Worm (Caenorhabditis elegans) whole organism, L1 larva: ENCODE data around the gene osm-3.

Experiments used
- aha-1 ChIP-seq: fragments of 150-350 bp; optimal IDR thresholded peaks from 2 replicates; lab custom pipeline; 2014; ENCODE audit warnings: missing biosample characterization, missing genetic modification characterization
- aly-2 ChIP-seq: fragments of 150-350 bp; optimal IDR thresholded peaks from 2 replicates; lab custom pipeline; 2014; ENCODE audit warnings: missing biosample characterization, missing genetic modification characterization
- ama-1 ChIP-seq: fragments of 150-350 bp; optimal IDR thresholded peaks from 2 replicates; lab custom pipeline; 2014
- ceh-63 ChIP-seq: fragments of 200-800 bp; sonication (Bioruptor generic); optimal IDR thresholded peaks from 2 replicates; lab custom pipeline; 2018; ENCODE audit warnings: mild to moderate bottlenecking, missing genetic modification characterization, missing compliant biosample characterization
- ces-1 ChIP-seq: fragments of 150-350 bp; optimal IDR thresholded peaks from 2 replicates; lab custom pipeline; 2014; ENCODE audit warnings: missing biosample characterization, missing genetic modification reagents, missing genetic modification characterization
- dsc-1 ChIP-seq: sonication (generic microtip); optimal IDR thresholded peaks from 2 replicates; lab custom pipeline; 2016; ENCODE audit warnings: mild to moderate bottlenecking, missing genetic modification characterization, missing compliant biosample characterization
- efl-1 ChIP-seq, 4 experiments: fragments of 150-350 bp; optimal IDR thresholded peaks in 3 of 4; peaks in 1 of 4; 1 replicate in 1 of 4; 2 replicates in 3 of 4; lab custom pipeline; 2014; ENCODE audit warnings: missing biosample characterization in 2 of 4, missing genetic modification characterization in 2 of 4, missing genetic modification reagents in 2 of 4
- egl-13 ChIP-seq: sonication (generic microtip); optimal IDR thresholded peaks from 2 replicates; lab custom pipeline; 2016; ENCODE audit warnings: missing genotype, missing genetic modification reagents, missing genetic modification characterization, missing compliant biosample characterization
- egl-27 ChIP-seq, 2 experiments: fragments of 150-350 bp in 1 of 2; sonication (generic microtip); optimal IDR thresholded peaks; 3 replicates each; lab custom pipeline; 2017 to 2018; ENCODE audit warnings: missing biosample characterization in 2 of 2, missing genetic modification characterization in 2 of 2, missing genetic modification reagents in 2 of 2
- elt-2 ChIP-seq: sonication (generic microtip); optimal IDR thresholded peaks from 2 replicates; lab custom pipeline; 2016; ENCODE audit warnings: missing genetic modification characterization, mild to moderate bottlenecking, inconsistent platforms, missing compliant biosample characterization, missing genetic modification reagents
- elt-3 ChIP-seq, 6 experiments: fragments of 150-350 bp in 1 of 6; sonication (generic microtip); optimal IDR thresholded peaks; 2 replicates each; lab custom pipeline; 2017 to 2018; ENCODE audit warnings: missing biosample characterization in 6 of 6, missing genetic modification characterization in 6 of 6, inconsistent platforms in 1 of 6
- ets-5 ChIP-seq: fragments of 200-800 bp; sonication (Bioruptor generic); IDR thresholded peaks from 2 replicates; pipeline ENCODE4 v1.3.6; 2022; ENCODE audit warnings: missing genetic modification characterization, missing compliant biosample characterization
- fkh-4 ChIP-seq: sonication (generic microtip); optimal IDR thresholded peaks from 2 replicates; lab custom pipeline; 2016; ENCODE audit warnings: missing compliant biosample characterization, missing genetic modification characterization, borderline replicate concordance
- fkh-8 ChIP-seq: sonication (generic microtip); optimal IDR thresholded peaks from 2 replicates; lab custom pipeline; 2016; ENCODE audit warnings: mild to moderate bottlenecking, missing genetic modification characterization, missing compliant biosample characterization
- fos-1 ChIP-seq: fragments of 150-350 bp; optimal IDR thresholded peaks from 2 replicates; lab custom pipeline; 2014; ENCODE audit warnings: missing biosample characterization, missing genetic modification characterization
- grh-1 ChIP-seq: fragments of 200-800 bp; sonication (Bioruptor generic); IDR thresholded peaks from 2 replicates; pipeline ENCODE4 v1.3.6; 2022; ENCODE audit warnings: missing genetic modification reagents, missing genetic modification characterization, missing compliant biosample characterization
- hlh-17 ChIP-seq: fragments of 200-800 bp; sonication (Bioruptor generic); optimal IDR thresholded peaks from 2 replicates; lab custom pipeline; 2018; ENCODE audit warnings: missing genetic modification characterization, mild to moderate bottlenecking, missing compliant biosample characterization, moderate library complexity, borderline replicate concordance
- irx-1 ChIP-seq: sonication (generic microtip); optimal IDR thresholded peaks from 2 replicates; lab custom pipeline; 2016; ENCODE audit warnings: missing genetic modification characterization, missing compliant biosample characterization
- isw-1 ChIP-seq: fragments of 200-800 bp; sonication (Bioruptor generic); IDR thresholded peaks from 2 replicates; pipeline ENCODE4 v1.3.6; 2022; ENCODE audit warnings: missing genetic modification characterization, missing compliant biosample characterization
- lin-13 ChIP-seq: fragments of 150-350 bp; optimal IDR thresholded peaks from 2 replicates; lab custom pipeline; 2014; ENCODE audit warnings: missing biosample characterization, missing genetic modification reagents, missing genetic modification characterization
- lin-35 ChIP-seq, 2 experiments: fragments of 150-350 bp; optimal IDR thresholded peaks; 2 replicates each; lab custom pipeline; 2014; ENCODE audit warnings: missing biosample characterization in 2 of 2, missing genetic modification characterization in 2 of 2, missing genetic modification reagents in 2 of 2
- lin-39 ChIP-seq: fragments of 150-350 bp; optimal IDR thresholded peaks from 2 replicates; lab custom pipeline; 2014; ENCODE audit warnings: missing biosample characterization, missing genetic modification reagents, missing genetic modification characterization
- lir-3 ChIP-seq: sonication (generic microtip); optimal IDR thresholded peaks from 2 replicates; lab custom pipeline; 2016; ENCODE audit warnings: mild to moderate bottlenecking, missing genetic modification characterization, moderate library complexity, missing compliant biosample characterization; ENCODE audit not compliant: poor library complexity
- mef-2 ChIP-seq: fragments of 150-350 bp; optimal IDR thresholded peaks from 2 replicates; lab custom pipeline; 2014; ENCODE audit warnings: missing biosample characterization, missing genetic modification characterization
- mep-1 ChIP-seq: fragments of 150-350 bp; optimal IDR thresholded peaks from 2 replicates; lab custom pipeline; 2014; ENCODE audit warnings: missing biosample characterization, missing genetic modification characterization
- nhr-19 ChIP-seq: fragments of 200-800 bp; sonication (Bioruptor generic); conservative IDR thresholded peaks from 2 replicates; pipeline ENCODE4 v1.3.6; 2022; ENCODE audit warnings: missing genetic modification characterization, missing compliant biosample characterization
- nhr-47 ChIP-seq: sonication (generic microtip); optimal IDR thresholded peaks from 2 replicates; lab custom pipeline; 2016; ENCODE audit warnings: mild to moderate bottlenecking, missing genetic modification characterization, moderate library complexity, missing compliant biosample characterization
- nhr-71 ChIP-seq: sonication (generic microtip); optimal IDR thresholded peaks from 2 replicates; lab custom pipeline; 2016; ENCODE audit warnings: mild to moderate bottlenecking, missing genetic modification characterization, moderate library complexity, missing compliant biosample characterization
- nhr-76 ChIP-seq: sonication (generic microtip); optimal IDR thresholded peaks from 2 replicates; lab custom pipeline; 2017; ENCODE audit warnings: missing biosample characterization, missing genetic modification characterization
- nhr-85 ChIP-seq: sonication (generic microtip); peaks from one replicate; lab custom pipeline; 2016; ENCODE audit warnings: missing genetic modification characterization, inconsistent platforms, missing compliant biosample characterization
- pax-3 ChIP-seq: fragments of 200-800 bp; sonication (Bioruptor generic); optimal IDR thresholded peaks from 2 replicates; lab custom pipeline; 2018; ENCODE audit warnings: mild to moderate bottlenecking, missing genetic modification characterization, moderate library complexity, missing compliant biosample characterization
- rnt-1 ChIP-seq: sonication (generic microtip); optimal IDR thresholded peaks from 2 replicates; lab custom pipeline; 2016; ENCODE audit warnings: mild to moderate bottlenecking, missing genetic modification characterization, moderate library complexity, missing compliant biosample characterization
- skn-1 ChIP-seq: fragments of 150-350 bp; optimal IDR thresholded peaks from 2 replicates; lab custom pipeline; 2014; ENCODE audit warnings: missing biosample characterization, missing genetic modification characterization
- snpc-4 ChIP-seq: fragments of 150-350 bp; optimal IDR thresholded peaks from 2 replicates; lab custom pipeline; 2014; ENCODE audit warnings: missing biosample characterization, missing genetic modification characterization
- snu-23 ChIP-seq: sonication (generic microtip); optimal IDR thresholded peaks from 2 replicates; lab custom pipeline; 2016; ENCODE audit warnings: missing genetic modification characterization, missing compliant biosample characterization
- tbx-2 ChIP-seq: sonication (generic microtip); optimal IDR thresholded peaks from 2 replicates; lab custom pipeline; 2016; ENCODE audit warnings: missing genetic modification characterization, missing compliant biosample characterization
- unc-62 ChIP-seq: fragments of 150-350 bp; optimal IDR thresholded peaks from 2 replicates; lab custom pipeline; 2014; ENCODE audit warnings: missing biosample characterization, missing genetic modification reagents, missing genetic modification characterization
- zip-4 ChIP-seq: fragments of 200-800 bp; sonication (Bioruptor generic); optimal IDR thresholded peaks from 2 replicates; lab custom pipeline; 2018; ENCODE audit warnings: mild to moderate bottlenecking, missing genetic modification characterization, moderate library complexity, missing compliant biosample characterization
- ztf-11 ChIP-seq, 2 experiments: sonication (generic microtip); optimal IDR thresholded peaks; 2 replicates each; lab custom pipeline; 2016 to 2017; ENCODE audit warnings: missing genetic modification characterization in 2 of 2, missing biosample characterization in 1 of 2, missing compliant biosample characterization in 1 of 2

The osm-3 gene

DNA sequence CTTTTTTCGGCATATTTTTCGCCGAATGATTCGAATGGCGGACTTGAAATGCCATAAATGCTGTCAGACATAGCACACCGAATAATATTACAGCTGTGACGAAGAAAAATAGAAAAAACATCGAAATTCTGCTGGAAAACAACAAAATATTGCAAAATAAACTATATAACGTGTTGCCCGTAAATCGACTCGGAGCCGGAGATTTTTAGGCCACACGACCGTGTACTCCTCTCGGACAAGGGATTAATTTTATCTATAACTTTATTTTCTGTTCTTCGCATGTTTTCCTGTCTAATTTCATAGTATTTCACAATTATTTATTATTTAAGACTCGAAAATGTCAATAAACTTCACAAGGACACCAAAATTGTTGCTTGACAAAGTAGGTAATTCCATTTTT lies 2.4 kb upstream of the osm-3 start, which contains the start of the genes algn-14 and M02B7.2 (continued):
- TF ChIP-seq lin-35 (GFP tag; optimal IDR thresholded peaks at IDR 0.05; lab: Kevin White, UChicago) (peak; percentile 55 to 61), irx-1 (tag; lab: Kevin White, UChicago) (peak; percentile 85), nhr-71 (tag; lab: Kevin White, UChicago) (peak; percentile 84), snpc-4 (tag; lab: Kevin White, UChicago) (peak; percentile 62), efl-1 (optimal IDR thresholded peaks at IDR 0.05; lab: Kevin White, UChicago) (peak; percentile 63 to 65), efl-1 (GFP tag; optimal IDR thresholded peaks at IDR 0.05 in 1 of 2; lab: Kevin White, UChicago) (peak; percentile 63 to 96), aly-2 (tag; lab: Kevin White, UChicago) (peak; percentile 60), ama-1 (lab: Kevin White, UChicago) (no peak), fkh-4 (peak; percentile 90), isw-1 (GFP tag; lab: Robert Waterston, UW) (peak; percentile 29), aha-1 (tag; lab: Kevin White, UChicago) (no peak), nhr-19 (peak; percentile 63), tbx-2 (peak; percentile 84), snu-23 (GFP tag; lab: Kevin White, UChicago) (peak; percentile 82), pax-3 (tag; lab: Kevin White, UChicago) (peak; percentile 79), lin-13 (peak; percentile 50), nhr-85 (tag; lab: Kevin White, UChicago) (peak; percentile 85), zip-4 (GFP tag; lab: Kevin White, UChicago) (no peak), grh-1 (GFP tag; lab: Robert Waterston, UW) (peak; percentile 12; the same call in 1 of the 2 replicates), dsc-1 (tag; lab: Kevin White, UChicago) (peak; percentile 87), ces-1 (no peak), ztf-11 (tag; optimal IDR thresholded peaks at IDR 0.05; lab: Kevin White, UChicago) (peak in 1 of 2 experiments; percentile 82)

ce11 chrIV:3797442-3797841 lies 3.4 kb downstream of the osm-3 start:
- TF ChIP-seq egl-27 (tag; optimal IDR thresholded peaks at IDR 0.05; lab: Kevin White, UChicago): no peak
- TF ChIP-seq efl-1 (optimal IDR thresholded peaks at IDR 0.05; lab: Kevin White, UChicago): no peak
- no peak for TF ChIP-seq efl-1 (GFP tag; optimal IDR thresholded peaks at IDR 0.05 in 1 of 2; lab: Kevin White, UChicago)
- no peak for TF ChIP-seq tbx-2
- no peak for TF ChIP-seq fkh-8 (tag; lab: Kevin White, UChicago)
- no peak for TF ChIP-seq isw-1 (GFP tag; lab: Robert Waterston, UW)

DNA sequence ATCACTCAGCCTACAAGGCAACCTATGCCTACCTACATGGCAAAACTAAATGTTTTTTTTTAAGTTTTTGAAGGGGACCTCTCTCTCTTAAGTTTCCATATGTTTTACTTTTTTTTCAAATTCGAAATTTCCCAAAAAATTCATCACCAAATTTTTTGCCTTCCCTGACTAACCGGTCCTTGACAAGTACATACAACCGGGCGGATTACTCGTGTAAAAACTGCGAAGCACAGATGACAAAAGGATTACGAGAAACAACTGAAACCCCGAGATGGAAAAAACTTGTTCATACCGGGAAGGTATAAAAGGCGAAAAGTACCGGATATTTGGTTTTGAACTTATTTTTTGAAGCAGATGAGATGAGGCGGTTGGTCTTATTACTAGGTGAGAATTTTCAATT lies 6.4 kb downstream of the osm-3 start, which contains the start of gene K09B3.1:
K09B3.1 (plus strand) TSS at position 301 of the 400 bp plus-strand sequence.
- TF ChIP-seq elt-2 (no peak), dsc-1 (tag; lab: Kevin White, UChicago) (no peak), hlh-17 (no peak), nhr-76 (tag; lab: Kevin White, UChicago) (no peak), aha-1 (tag; lab: Kevin White, UChicago) (no peak), ets-5 (GFP tag; lab: Robert Waterston, UW) (no peak)
- TF ChIP-seq, all 84 proteins: peak for 0

DNA sequence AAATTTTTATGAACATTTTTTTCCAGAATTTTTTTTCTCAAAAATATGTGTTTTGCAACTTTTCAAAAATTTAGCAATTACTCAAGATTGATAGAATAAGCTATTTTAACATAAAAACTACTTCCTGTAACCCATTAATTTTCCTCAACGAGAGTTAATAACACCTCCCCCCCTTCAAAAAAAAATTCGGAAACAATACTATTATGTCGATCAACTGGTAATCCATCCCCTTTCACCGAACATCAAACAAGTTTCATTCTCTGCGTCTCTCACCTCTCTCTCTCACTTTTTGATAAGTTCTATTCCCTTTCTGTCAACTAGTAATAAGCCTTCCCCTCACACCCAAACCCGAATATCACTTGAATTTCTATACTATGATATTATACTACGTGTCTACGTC lies 16.9 kb downstream of the osm-3 start, which contains the start of gene glct-6:
glct-6 (plus strand) TSS at position 301 of the 400 bp plus-strand sequence.
- TF ChIP-seq lin-39 (tag; lab: Kevin White, UChicago): no peak
- peak; percentile 0 for TF ChIP-seq snu-23 (GFP tag; lab: Kevin White, UChicago)

DNA sequence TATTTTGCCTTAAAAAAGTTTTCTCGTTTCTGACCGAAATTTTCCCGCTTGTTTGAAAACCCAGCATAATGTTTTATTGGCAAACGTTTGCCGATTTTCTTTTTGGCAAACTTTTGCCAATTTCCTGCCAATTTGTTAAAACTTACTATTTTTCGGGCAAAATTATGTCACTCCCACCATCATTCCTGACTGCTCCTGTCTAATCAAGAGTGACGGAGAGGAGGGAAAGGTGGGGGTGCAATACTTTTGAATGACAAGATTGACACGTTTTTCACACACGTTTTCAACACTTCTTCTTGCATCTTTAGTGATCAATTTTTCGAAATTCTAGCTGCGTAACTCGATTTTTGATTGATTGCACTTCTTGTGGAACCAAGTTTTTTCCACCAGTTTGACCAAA lies 19.3 kb downstream of the osm-3 start:
- no peak for TF ChIP-seq unc-62 (GFP tag; lab: Kevin White, UChicago)
- TF ChIP-seq nhr-76 (tag; lab: Kevin White, UChicago): no peak
- TF ChIP-seq efl-1 (optimal IDR thresholded peaks at IDR 0.05; lab: Kevin White, UChicago): no peak
- TF ChIP-seq efl-1 (GFP tag; optimal IDR thresholded peaks at IDR 0.05 in 1 of 2; lab: Kevin White, UChicago): peak in 1 of 2 experiments; percentile 7
- TF ChIP-seq, all 84 proteins: peak for 1

DNA sequence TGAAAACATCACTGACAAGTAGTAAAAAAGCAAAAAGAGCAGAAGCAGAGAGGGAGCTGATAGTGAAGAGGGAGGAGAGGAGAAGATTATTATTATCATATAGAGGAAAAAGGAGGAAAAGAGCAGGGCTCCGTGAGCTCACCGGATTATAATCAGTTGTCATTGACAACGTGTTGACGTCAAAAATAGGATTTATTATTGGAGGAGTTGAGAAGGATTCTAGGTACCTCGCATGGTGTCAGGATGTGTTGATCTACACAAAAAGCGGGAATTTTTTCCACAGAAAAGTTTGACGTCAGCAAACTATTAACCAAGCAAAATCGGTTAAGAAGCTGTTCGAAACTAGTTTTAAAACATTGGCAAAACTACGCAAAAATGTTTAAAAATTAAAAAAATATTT lies 26.7 kb downstream of the osm-3 start:
- no peak for TF ChIP-seq grh-1 (GFP tag; lab: Robert Waterston, UW)
- TF ChIP-seq ces-1: no peak
- peak; percentile 88 for TF ChIP-seq fkh-8 (tag; lab: Kevin White, UChicago)
- TF ChIP-seq elt-3 (tag; optimal IDR thresholded peaks at IDR 0.05; lab: Kevin White, UChicago): no peak
- no peak for TF ChIP-seq nhr-76 (tag; lab: Kevin White, UChicago)
- TF ChIP-seq snpc-4 (tag; lab: Kevin White, UChicago): no peak
- TF ChIP-seq hlh-17: no peak
- no peak for TF ChIP-seq mep-1 (tag; lab: Kevin White, UChicago)
- TF ChIP-seq nhr-47 (tag; lab: Kevin White, UChicago): peak; percentile 48
- no peak for TF ChIP-seq lir-3
- no peak for TF ChIP-seq mef-2 (tag; lab: Kevin White, UChicago)
- TF ChIP-seq ceh-63 (GFP tag; lab: Kevin White, UChicago): no peak
- no peak for TF ChIP-seq egl-13 (tag; lab: Kevin White, UChicago)
- TF ChIP-seq pax-3 (tag; lab: Kevin White, UChicago): peak; percentile 20
- TF ChIP-seq skn-1 (tag; lab: Kevin White, UChicago): no peak
- no peak for TF ChIP-seq fos-1 (tag; lab: Kevin White, UChicago)
- TF ChIP-seq efl-1 (optimal IDR thresholded peaks at IDR 0.05; lab: Kevin White, UChicago): no peak
- no peak for TF ChIP-seq efl-1 (GFP tag; optimal IDR thresholded peaks at IDR 0.05 in 1 of 2; lab: Kevin White, UChicago)
- no peak for TF ChIP-seq rnt-1
- TF ChIP-seq dsc-1 (tag; lab: Kevin White, UChicago): peak; percentile 85
